Worm (Caenorhabditis elegans): ENCODE data around the gene mrps-21.

mrps-21 gene

ce11 chrIV:4653708-4654107 lies 5.6 kb downstream of the mrps-21 start (continued):
- TF ChIP-seq zim-3 (tag; optimal IDR thresholded peaks at IDR 0.05) (no peak), lsy-27 (tag; optimal IDR thresholded peaks at IDR 0.05; ENCODE audit: borderline replicate concordance, insufficient read depth) (no peak), sea-2 (GFP tag; IDR thresholded peaks at IDR 0.05) (no peak), B0035.1 (tag; optimal IDR thresholded peaks at IDR 0.05) (no peak), ztf-22 (GFP tag; optimal IDR thresholded peaks at IDR 0.05) (no peak), unc-130 (GFP tag; optimal IDR thresholded peaks at IDR 0.05) (no peak), mes-4 (tag; optimal IDR thresholded peaks at IDR 0.05) (no peak), mel-28 (tag; optimal IDR thresholded peaks at IDR 0.05; ENCODE audit: borderline replicate concordance) (no peak), let-526 (GFP tag; IDR thresholded peaks at IDR 0.05) (no peak), madf-10 (tag; optimal IDR thresholded peaks at IDR 0.05) (no peak), ceh-100 (GFP tag; IDR thresholded peaks at IDR 0.05) (peak; percentile 64), ztf-26 (tag; optimal IDR thresholded peaks at IDR 0.05) (no peak), chd-7 (tag; optimal IDR thresholded peaks at IDR 0.05) (no peak), ceh-79 (tag; optimal IDR thresholded peaks at IDR 0.05) (no peak), madf-8 (GFP tag; conservative IDR thresholded peaks at IDR 0.05) (peak; percentile 89), ceh-27 (GFP tag; optimal IDR thresholded peaks at IDR 0.05) (no peak), efl-1 (GFP tag; optimal IDR thresholded peaks at IDR 0.05) (peak; percentile 24), Y53G8AR.9 (GFP tag; conservative IDR thresholded peaks at IDR 0.05) (0 out of 2 replicates have a peak, but pooled peaks have one; percentile 53), ztf-28 (GFP tag; IDR thresholded peaks at IDR 0.05) (no peak), fkh-3 (tag; optimal IDR thresholded peaks at IDR 0.05) (no peak), repo-1 (tag; optimal IDR thresholded peaks at IDR 0.05) (no peak), ama-1 (optimal IDR thresholded peaks at IDR 0.05) (no peak), ama-1 (GFP tag; optimal IDR thresholded peaks at IDR 0.05) (no peak), nfya-2 (GFP tag; IDR thresholded peaks at IDR 0.05) (no peak), ZK185.1 (tag; optimal IDR thresholded peaks at IDR 0.05; ENCODE audit: poor library complexity, severe bottlenecking) (no peak), madf-3 (GFP tag; IDR thresholded peaks at IDR 0.05) (0 out of 2 replicates have a peak, but pooled peaks have one; percentile 20), hmg-1.2 (GFP tag; IDR thresholded peaks at IDR 0.05) (peak; percentile 23; the same call in 1 of the 2 replicates), F57A8.1 (GFP tag; optimal IDR thresholded peaks at IDR 0.05) (no peak), lin-54 (GFP tag; optimal IDR thresholded peaks at IDR 0.05) (peak; percentile 63), snpc-1.3 (tag; optimal IDR thresholded peaks at IDR 0.05; ENCODE audit: insufficient read depth) (peak; percentile 23), C06A6.2 (GFP tag; conservative IDR thresholded peaks at IDR 0.05) (no peak), egl-44 (GFP tag; IDR thresholded peaks at IDR 0.05) (no peak), cebp-2 (GFP tag; IDR thresholded peaks at IDR 0.05) (no peak), Y56A3A.18 (GFP tag; IDR thresholded peaks at IDR 0.05) (no peak), attf-6 (GFP tag; IDR thresholded peaks at IDR 0.05) (peak; percentile 73), tbp1 (GFP tag; optimal IDR thresholded peaks at IDR 0.05) (peak; percentile 49), pha-4 (tag; optimal IDR thresholded peaks at IDR 0.05) (no peak)

ce11 chrIV:4652962-4653361 lies 6.4 kb downstream of the mrps-21 start, which contains the start of gene psr-1:
Gene psr-1 (plus strand): TSS chrIV:4653262.
- TF ChIP-seq nhr-120 (GFP tag; IDR thresholded peaks at IDR 0.05) (no peak), attf-5 (GFP tag; optimal IDR thresholded peaks at IDR 0.05) (no peak), dpff-1 (tag; optimal IDR thresholded peaks at IDR 0.05) (no peak), Y53F4B.3 (GFP tag; IDR thresholded peaks at IDR 0.05) (no peak), K11D2.4 (GFP tag; IDR thresholded peaks at IDR 0.05) (no peak), Y67H2A.10 (GFP tag; conservative IDR thresholded peaks at IDR 0.05) (no peak), ceh-100 (GFP tag; IDR thresholded peaks at IDR 0.05) (no peak), ceh-91 (GFP tag; IDR thresholded peaks at IDR 0.05) (no peak), lag-1 (GFP tag; IDR thresholded peaks at IDR 0.05) (no peak), hmg-1.2 (GFP tag; IDR thresholded peaks at IDR 0.05) (no peak), snpc-4 (GFP tag; optimal IDR thresholded peaks at IDR 0.05) (no peak), snpc-4 (tag; optimal IDR thresholded peaks at IDR 0.05) (no peak), Y53G8AR.9 (GFP tag; conservative IDR thresholded peaks at IDR 0.05) (no peak)
